Worm (Caenorhabditis elegans): ENCODE results near the gene str-106.

- no peak for TF ChIP-seq cebp-2 (GFP tag; IDR thresholded peaks at IDR 0.05)
- no peak for TF ChIP-seq pha-4 (tag; optimal IDR thresholded peaks at IDR 0.05)
- TF ChIP-seq attf-3 (GFP tag; conservative IDR thresholded peaks at IDR 0.05) = no peak
- no peak for TF ChIP-seq F33H1.4 (GFP tag; IDR thresholded peaks at IDR 0.05)
Measured at ce11 chrV:16190485-16190884, 10.0 kb downstream of the str-106 start, which contains the start of gene srh-281.
